Worm (Caenorhabditis elegans): ENCODE measurements around the gene hsp-3.

DNA sequence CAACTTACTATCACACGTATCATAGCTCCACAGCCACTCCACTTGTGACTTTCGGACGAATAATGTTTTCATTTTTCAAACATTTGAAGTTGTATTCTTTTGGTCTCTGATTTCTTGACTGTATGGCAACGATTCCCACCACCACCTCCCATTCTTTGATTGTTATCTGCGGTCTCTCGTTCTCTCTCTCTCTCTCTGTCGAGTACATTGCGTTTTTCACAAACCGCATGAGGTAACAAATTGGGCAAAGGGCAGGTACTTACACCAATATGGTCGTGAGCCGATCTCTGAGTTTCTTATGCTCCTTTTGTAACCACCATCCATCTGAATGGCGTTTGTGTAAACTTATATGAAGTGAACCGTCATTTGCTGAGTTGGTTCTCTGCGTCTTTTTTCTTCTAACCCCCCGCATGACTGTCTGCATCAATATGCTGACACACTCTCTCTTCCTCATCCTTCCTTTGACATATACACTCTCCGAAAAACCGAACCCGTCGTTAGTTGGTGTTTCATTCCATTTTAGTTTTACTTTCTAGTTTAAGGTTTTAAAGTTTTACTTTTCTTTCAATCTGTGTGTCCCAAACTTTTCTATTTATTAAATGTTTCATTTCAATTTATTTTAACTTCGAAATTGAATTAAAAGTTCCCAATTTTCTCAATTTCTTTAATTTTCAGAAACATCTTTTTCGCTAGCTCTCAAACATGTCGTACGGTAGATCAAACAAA lies 34.2 kb downstream of the hsp-3 start, which contains the start of gene gln-1:
- TF ChIP-seq ztf-11 (tag; optimal IDR thresholded peaks at IDR 0.05) (no peak), mes-2 (tag; optimal IDR thresholded peaks at IDR 0.05; ENCODE audit: poor library complexity, severe bottlenecking) (no peak), unc-62 (GFP tag; optimal IDR thresholded peaks at IDR 0.05 in 1 of 2) (peak in 1 of 2 experiments; percentile 89), unc-62 (tag; optimal IDR thresholded peaks at IDR 0.05) (no peak), D1046.2 (GFP tag; IDR thresholded peaks at IDR 0.05) (no peak), lin-13 (GFP tag; optimal IDR thresholded peaks at IDR 0.05) (no peak)
